Worm (Caenorhabditis elegans) whole organism, L4 larva: ENCODE results near the gene rab-19.

Source experiments
- F44E2.7 ChIP-seq: fragments of 200-800 bp; sonication (Bioruptor generic); IDR thresholded peaks from 2 replicates; pipeline ENCODE4 v2.1.2; 2022; ENCODE audit warnings: missing genetic modification characterization, missing compliant biosample characterization
- T20F7.1 ChIP-seq: fragments of 200-800 bp; sonication (Bioruptor generic); optimal IDR thresholded peaks from 2 replicates; lab custom pipeline; 2018; ENCODE audit warnings: mild to moderate bottlenecking, missing genetic modification characterization, missing compliant biosample characterization
- ceh-20 ChIP-seq: fragments of 200-800 bp; sonication (Bioruptor generic); IDR thresholded peaks from 2 replicates; pipeline ENCODE4 v1.3.6; 2022; ENCODE audit warnings: missing genetic modification reagents, missing genetic modification characterization, missing compliant biosample characterization
- cey-2 ChIP-seq: sonication (generic microtip); optimal IDR thresholded peaks from 3 replicates; lab custom pipeline; 2017; ENCODE audit warnings: missing genetic modification characterization, mild to moderate bottlenecking, missing compliant biosample characterization, antibody characterized with exemption, borderline replicate concordance; ENCODE audit not compliant: insufficient read depth
- daf-16 ChIP-seq, 3 experiments: sonication (generic microtip); optimal IDR thresholded peaks; 2 replicates each; lab custom pipeline; 2016 to 2017; ENCODE audit warnings: missing genetic modification characterization in 3 of 3, missing genetic modification reagents in 3 of 3, mild to moderate bottlenecking in 2 of 3, missing compliant biosample characterization in 2 of 3, missing biosample characterization in 1 of 3, moderate library complexity in 1 of 3
- daf-19 ChIP-seq: fragments of 200-800 bp; sonication (Bioruptor generic); conservative IDR thresholded peaks from 2 replicates; pipeline ENCODE4 v1.3.6; 2022; ENCODE audit warnings: missing genetic modification characterization, missing compliant biosample characterization
- dmd-6 ChIP-seq: fragments of 200-800 bp; sonication (Bioruptor generic); IDR thresholded peaks from 2 replicates; pipeline ENCODE4 v1.3.6; 2022; ENCODE audit warnings: missing genetic modification reagents, missing genetic modification characterization, missing compliant biosample characterization
- dpl-1 ChIP-seq: fragments of 150-350 bp; optimal IDR thresholded peaks from 2 replicates; lab custom pipeline; 2014; ENCODE audit warnings: missing biosample characterization, missing genetic modification reagents, missing genetic modification characterization
- dve-1 ChIP-seq: sonication (generic microtip); optimal IDR thresholded peaks from 2 replicates; lab custom pipeline; 2017; ENCODE audit warnings: antibody characterized with exemption, mild to moderate bottlenecking, missing genetic modification characterization, missing compliant biosample characterization; ENCODE audit not compliant: insufficient read depth
- egl-43 ChIP-seq: fragments of 200-800 bp; sonication (Bioruptor generic); IDR thresholded peaks from 2 replicates; pipeline ENCODE4 v1.3.6; 2022; ENCODE audit warnings: missing genetic modification reagents, missing genetic modification characterization, missing compliant biosample characterization
- hlh-30 ChIP-seq: sonication (generic microtip); optimal IDR thresholded peaks from 2 replicates; lab custom pipeline; 2017; ENCODE audit warnings: antibody characterized with exemption, mild to moderate bottlenecking, missing genetic modification characterization, missing compliant biosample characterization; ENCODE audit not compliant: insufficient read depth
- hmg-1.1 ChIP-seq: fragments of 200-800 bp; sonication (Bioruptor generic); IDR thresholded peaks from 2 replicates; pipeline ENCODE4 v1.3.6; 2022; ENCODE audit warnings: missing genetic modification reagents, missing genetic modification characterization, missing compliant biosample characterization
- lin-15B ChIP-seq: fragments of 150-350 bp; sonication (generic microtip); optimal IDR thresholded peaks from 3 replicates; lab custom pipeline; 2014; ENCODE audit warnings: missing biosample characterization, missing genetic modification characterization
- lsy-2 ChIP-seq, 2 experiments: fragments of 150-350 bp in 1 of 2; sonication (generic microtip) in 1 of 2; optimal IDR thresholded peaks; 2 replicates each; lab custom pipeline; 2014 to 2017; ENCODE audit warnings: missing biosample characterization in 2 of 2, missing genetic modification characterization in 2 of 2
- mdl-1 ChIP-seq, 2 experiments: fragments of 150-350 bp in 1 of 2; sonication (generic microtip) in 1 of 2; optimal IDR thresholded peaks; 2 replicates each; lab custom pipeline; 2014 to 2017; ENCODE audit warnings: missing biosample characterization in 2 of 2, missing genetic modification characterization in 2 of 2
- mep-1 ChIP-seq: fragments of 150-350 bp; sonication (generic microtip); optimal IDR thresholded peaks from 3 replicates; lab custom pipeline; 2014; ENCODE audit warnings: missing biosample characterization, missing genetic modification characterization
- mes-2 ChIP-seq: sonication (generic microtip); optimal IDR thresholded peaks from 2 replicates; lab custom pipeline; 2016; ENCODE audit warnings: missing genotype, mild to moderate bottlenecking, missing genetic modification characterization, missing compliant biosample characterization; ENCODE audit not compliant: poor library complexity, severe bottlenecking
- mxl-3 ChIP-seq: fragments of 200-800 bp; sonication (Bioruptor generic); optimal IDR thresholded peaks from 2 replicates; lab custom pipeline; 2018; ENCODE audit warnings: mild to moderate bottlenecking, missing genetic modification characterization, missing compliant biosample characterization
- nhr-48 ChIP-seq: sonication (generic microtip); optimal IDR thresholded peaks from 2 replicates; lab custom pipeline; 2016; ENCODE audit warnings: mild to moderate bottlenecking, missing genetic modification characterization, missing compliant biosample characterization
- nhr-6 ChIP-seq: fragments of 150-350 bp; optimal IDR thresholded peaks from 2 replicates; lab custom pipeline; 2014; ENCODE audit warnings: missing biosample characterization, missing genetic modification characterization
- nhr-76 ChIP-seq: fragments of 150-350 bp; optimal IDR thresholded peaks from 2 replicates; lab custom pipeline; 2014; ENCODE audit warnings: missing biosample characterization, missing genetic modification characterization
- set-16 ChIP-seq: fragments of 200-800 bp; sonication (Bioruptor generic); IDR thresholded peaks from 2 replicates; pipeline ENCODE4 v1.3.6; 2022; ENCODE audit warnings: missing genetic modification reagents, missing genetic modification characterization, missing compliant biosample characterization
- snpc-1.2 ChIP-seq: fragments of 200-800 bp; sonication (Bioruptor generic); IDR thresholded peaks from 2 replicates; pipeline ENCODE4 v1.3.6; 2022; ENCODE audit warnings: missing genetic modification reagents, missing genetic modification characterization, missing compliant biosample characterization
- snpc-4 ChIP-seq: fragments of 150-350 bp; optimal IDR thresholded peaks from 2 replicates; lab custom pipeline; 2014; ENCODE audit warnings: missing biosample characterization, missing genetic modification characterization
- unc-130 ChIP-seq: sonication (generic microtip); optimal IDR thresholded peaks from 2 replicates; lab custom pipeline; 2016; ENCODE audit warnings: missing genetic modification reagents, missing genetic modification characterization, missing compliant biosample characterization
- unc-62 ChIP-seq, 3 experiments: fragments of 150-350 bp in 1 of 3; sonication (generic microtip); optimal IDR thresholded peaks in 2 of 3; peaks in 1 of 3; 1 replicate in 1 of 3; 2 replicates in 2 of 3; lab custom pipeline; 2014 to 2017; ENCODE audit warnings: missing biosample characterization in 3 of 3, missing genetic modification characterization in 3 of 3, missing genetic modification reagents in 3 of 3, missing genotype in 1 of 3

The rab-19 gene

DNA sequence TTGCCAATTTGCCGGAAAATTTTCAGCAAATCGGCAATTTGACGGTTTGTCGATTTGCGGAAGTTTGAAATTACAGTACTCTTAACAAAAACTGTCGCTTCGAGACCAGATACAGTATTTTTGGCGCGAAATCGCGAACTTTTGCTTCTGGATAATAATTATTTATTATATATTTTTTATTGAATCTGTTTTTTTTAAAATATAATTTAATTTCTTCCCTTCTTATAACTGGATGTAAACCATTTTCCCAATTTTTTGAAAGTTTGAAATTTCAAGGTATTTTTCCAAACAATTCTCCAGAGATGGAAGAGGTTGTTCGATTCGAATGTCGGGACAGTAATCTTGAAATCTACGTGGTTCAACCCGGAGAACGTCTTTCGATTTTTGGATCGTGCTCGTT lies 38.0 kb upstream of the rab-19 start, which contains the start of gene nol-9:
nol-9 (plus strand) TSS at position 301 of the 400 bp plus-strand sequence.
- TF ChIP-seq nhr-76 (tag; lab: Kevin White, UChicago) (no peak), daf-19 (GFP tag; lab: Robert Waterston, UW) (no peak), ceh-20 (no peak), set-16 (no peak), egl-43 (GFP tag; lab: Robert Waterston, UW) (no peak), mdl-1 (tag; optimal IDR thresholded peaks at IDR 0.05; lab: Kevin White, UChicago) (no peak), snpc-4 (tag; lab: Kevin White, UChicago) (no peak), dpl-1 (GFP tag; lab: Kevin White, UChicago) (no peak), snpc-1.2 (no peak), dve-1 (tag; lab: Kevin White, UChicago) (no peak), F44E2.7 (no peak), nhr-48 (tag; lab: Kevin White, UChicago) (no peak), unc-130 (GFP tag; lab: Kevin White, UChicago) (no peak)

DNA sequence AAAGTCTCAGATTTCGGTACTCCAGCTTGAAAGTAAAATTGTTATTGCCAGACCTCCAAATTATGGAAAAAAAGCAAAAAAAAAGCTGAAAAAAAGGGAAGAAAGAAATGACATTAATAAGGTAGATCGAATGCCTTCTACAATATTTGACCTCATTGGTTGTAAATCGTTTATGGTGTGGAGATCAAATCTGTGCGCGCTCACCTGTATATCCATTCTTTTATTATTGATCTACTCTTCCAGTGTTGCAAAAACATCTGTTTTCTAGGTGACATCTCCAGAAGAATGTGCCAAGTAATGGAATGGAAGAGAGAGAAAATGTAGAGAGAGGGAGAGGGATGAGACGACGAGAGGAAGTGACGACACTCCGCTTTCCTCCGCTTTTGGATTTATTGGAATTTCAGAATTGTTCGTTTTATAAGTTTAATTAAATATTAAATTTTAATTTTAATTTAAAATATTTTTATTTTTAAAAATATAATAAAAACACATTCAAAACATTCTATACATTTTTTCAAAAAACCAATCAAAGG lies 31.6 kb upstream of the rab-19 start, which contains the start of the genes pik-1 and aptf-2:
pik-1 (plus strand) TSS at position 303 of the 533 bp plus-strand sequence.
aptf-2 (minus strand) TSS at position 313 of the 533 bp plus-strand sequence.
- TF ChIP-seq lsy-2 (tag; optimal IDR thresholded peaks at IDR 0.05; lab: Kevin White, UChicago), result peak in 1 of 2 experiments; percentile 17
- peak; percentile 61 for TF ChIP-seq T20F7.1 (GFP tag; lab: Kevin White, UChicago)
- TF ChIP-seq dpl-1 (GFP tag; lab: Kevin White, UChicago), result peak; percentile 12
- TF ChIP-seq lin-15B (tag; lab: Kevin White, UChicago), result no peak

DNA sequence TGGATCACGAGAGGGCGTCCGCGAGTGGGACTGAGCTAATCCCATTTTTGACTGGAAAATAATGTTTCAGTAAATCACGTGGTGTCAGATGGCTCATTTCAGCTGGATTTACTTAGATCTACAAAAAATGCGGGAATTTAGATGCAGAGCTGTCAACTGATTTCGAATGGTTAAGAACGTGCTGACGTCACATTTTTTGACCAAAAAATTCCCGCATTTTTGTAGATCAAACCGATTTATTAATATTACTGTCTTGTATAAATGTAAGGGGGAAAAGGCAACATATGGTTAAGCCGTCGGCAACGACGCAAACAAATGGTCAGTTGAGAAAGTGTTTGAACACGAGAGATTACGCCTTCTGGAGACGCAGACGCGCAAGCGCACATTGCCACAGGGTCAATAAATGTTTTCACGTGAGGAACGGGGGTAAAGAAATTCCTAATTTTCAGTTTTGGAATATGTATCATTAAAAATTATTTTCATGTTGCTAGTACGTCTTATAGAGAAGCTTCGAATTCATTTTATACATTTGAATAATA lies 28.7 kb upstream of the rab-19 start, which contains the start of gene gcl-1:
gcl-1 (minus strand) TSS at position 51 of the 539 bp plus-strand sequence.
- TF ChIP-seq hmg-1.1 (peak; percentile 47; the same call in 1 of the 2 replicates), mxl-3 (GFP tag; lab: Kevin White, UChicago) (peak; percentile 71), dmd-6 (GFP tag; lab: Robert Waterston, UW) (no peak), egl-43 (GFP tag; lab: Robert Waterston, UW) (no peak), hlh-30 (peak; percentile 91), daf-16 (GFP tag; optimal IDR thresholded peaks at IDR 0.05; lab: Kevin White, UChicago) (no peak), daf-16 (tag; optimal IDR thresholded peaks at IDR 0.05; lab: Kevin White, UChicago) (peak; percentile 50), mdl-1 (tag; optimal IDR thresholded peaks at IDR 0.05; lab: Kevin White, UChicago) (peak in 1 of 2 experiments; percentile 13), lsy-2 (tag; optimal IDR thresholded peaks at IDR 0.05; lab: Kevin White, UChicago) (peak in 1 of 2 experiments; percentile 28), mep-1 (tag; lab: Kevin White, UChicago) (peak; percentile 4), cey-2 (tag; lab: Kevin White, UChicago) (no peak), dve-1 (tag; lab: Kevin White, UChicago) (peak; percentile 25), mes-2 (tag; lab: Kevin White, UChicago) (peak; percentile 33)

DNA sequence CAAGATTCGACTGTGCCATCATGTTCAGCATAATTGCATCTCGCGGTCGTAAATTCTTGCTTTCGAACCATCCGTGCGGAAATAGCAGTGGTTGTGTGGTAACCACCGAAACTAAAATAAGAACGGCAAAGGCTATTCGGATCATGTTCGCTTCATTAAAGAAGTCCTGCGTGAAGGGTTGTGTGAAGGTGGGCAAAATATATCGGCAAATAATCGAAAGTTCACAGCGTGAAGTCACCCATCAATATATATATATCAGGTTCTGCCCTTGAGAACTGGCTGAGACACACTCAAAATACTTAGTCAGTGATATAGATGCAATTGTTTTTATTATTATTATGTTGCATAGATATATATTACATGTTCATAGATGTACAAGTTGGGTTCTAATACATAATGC lies 23.8 kb upstream of the rab-19 start, which contains the start of gene Y62E10A.19:
Y62E10A.19 (minus strand) TSS at position 289 of the 400 bp plus-strand sequence.
- TF ChIP-seq unc-62 (GFP tag; optimal IDR thresholded peaks at IDR 0.05 in 1 of 2; lab: Kevin White, UChicago), result peak in 1 of 2 experiments; percentile 69
- TF ChIP-seq unc-62 (tag; optimal IDR thresholded peaks at IDR 0.05; lab: Kevin White, UChicago), result no peak
- no peak for TF ChIP-seq nhr-6 (tag; lab: Kevin White, UChicago)
- TF ChIP-seq, all 104 proteins: peak for 1
